Worm (Caenorhabditis elegans) whole organism, L2 larva: Measurements from ENCODE around the gene moa-1.

Experiments used
- aly-2 ChIP-seq: fragments of 150-350 bp; optimal IDR thresholded peaks from 2 replicates; lab custom pipeline; 2014; ENCODE audit warnings: missing biosample characterization, missing genetic modification characterization
- ama-1 ChIP-seq: fragments of 150-350 bp; optimal IDR thresholded peaks from 2 replicates; lab custom pipeline; 2018; ENCODE audit warnings: inconsistent platforms
- egl-27 ChIP-seq: sonication (generic microtip); optimal IDR thresholded peaks from 3 replicates; lab custom pipeline; 2017; ENCODE audit warnings: missing biosample characterization, missing genetic modification reagents, missing genetic modification characterization
- lin-11 ChIP-seq: fragments of 150-350 bp; sonication (generic microtip); optimal IDR thresholded peaks from 2 replicates; lab custom pipeline; 2014; ENCODE audit warnings: missing biosample characterization, missing genetic modification characterization, inconsistent platforms, mixed read lengths
- lin-13 ChIP-seq: fragments of 150-350 bp; optimal IDR thresholded peaks from 2 replicates; lab custom pipeline; 2014; ENCODE audit warnings: missing biosample characterization, missing genetic modification reagents, missing genetic modification characterization
- lsy-2 ChIP-seq, 2 experiments: fragments of 150-350 bp in 1 of 2; sonication (generic microtip) in 1 of 2; optimal IDR thresholded peaks; 2 replicates each; lab custom pipeline; 2014 to 2017; ENCODE audit warnings: missing biosample characterization in 2 of 2, missing genetic modification characterization in 2 of 2
- nhr-23 ChIP-seq: fragments of 150-350 bp; optimal IDR thresholded peaks from 2 replicates; lab custom pipeline; 2014; ENCODE audit warnings: missing biosample characterization, missing genetic modification reagents, missing genetic modification characterization
- nhr-25 ChIP-seq: fragments of 150-350 bp; sonication (generic microtip); optimal IDR thresholded peaks from 3 replicates; lab custom pipeline; 2014; ENCODE audit warnings: missing biosample characterization, missing genetic modification characterization
- nhr-77 ChIP-seq: fragments of 150-350 bp; optimal IDR thresholded peaks from 2 replicates; lab custom pipeline; 2014; ENCODE audit warnings: missing biosample characterization, missing genetic modification characterization
- snpc-4 ChIP-seq: fragments of 150-350 bp; optimal IDR thresholded peaks from 2 replicates; lab custom pipeline; 2014; ENCODE audit warnings: missing biosample characterization, missing genetic modification characterization
- unc-39 ChIP-seq: fragments of 150-350 bp; optimal IDR thresholded peaks from 2 replicates; lab custom pipeline; 2014; ENCODE audit warnings: missing biosample characterization, missing genetic modification characterization
- unc-62 ChIP-seq: fragments of 150-350 bp; optimal IDR thresholded peaks from 2 replicates; lab custom pipeline; 2014; ENCODE audit warnings: missing biosample characterization, missing genetic modification reagents, missing genetic modification characterization
- ztf-11 ChIP-seq: sonication (generic microtip); optimal IDR thresholded peaks from 2 replicates; lab custom pipeline; 2017; ENCODE audit warnings: missing biosample characterization, missing genetic modification characterization

DNA sequence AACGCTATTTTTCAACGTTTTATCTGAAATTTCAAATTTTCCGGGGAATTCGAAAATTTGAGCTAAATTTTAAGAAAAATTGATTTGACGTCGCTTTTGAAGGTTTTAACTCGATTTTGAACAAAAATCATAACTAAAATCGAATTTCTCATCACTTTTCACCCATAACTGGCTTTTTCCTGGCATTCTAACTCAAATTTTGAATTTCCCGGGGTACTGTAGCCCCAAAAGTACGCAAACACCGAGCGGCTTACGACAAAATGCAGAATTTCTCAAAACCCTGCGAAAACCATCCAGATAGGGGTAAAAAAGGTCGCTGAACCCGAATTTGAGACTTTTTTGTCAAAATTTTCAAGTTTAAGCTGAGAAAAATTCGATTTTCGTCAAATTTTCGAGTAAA is 42.5 kb downstream of the moa-1 start:
- TF ChIP-seq snpc-4 (tag; lab: Kevin White, UChicago) (no peak), egl-27 (tag; lab: Kevin White, UChicago) (no peak), aly-2 (tag; lab: Kevin White, UChicago) (no peak), nhr-23 (tag; lab: Kevin White, UChicago) (no peak), nhr-25 (tag; lab: Kevin White, UChicago) (no peak), nhr-77 (tag; lab: Kevin White, UChicago) (no peak), ztf-11 (no peak), lin-13 (GFP tag; lab: Kevin White, UChicago) (peak; percentile 21), lsy-2 (tag; optimal IDR thresholded peaks at IDR 0.05; lab: Kevin White, UChicago) (peak; percentile 14 to 29), ama-1 (lab: Kevin White, UChicago) (no peak), unc-62 (GFP tag; lab: Kevin White, UChicago) (no peak), lin-11 (tag; lab: Kevin White, UChicago) (no peak), unc-39 (tag; lab: Kevin White, UChicago) (no peak)
